Fruit fly (Drosophila melanogaster) whole organism, embryonic: ENCODE results near the gene aqz.

ENCODE experiments used
- Atf3 ChIP-seq: fragments of 200-800 bp; sonication (Bioruptor generic); optimal IDR thresholded peaks from 3 replicates; lab custom pipeline; 2016; ENCODE audit warnings: missing biosample characterization, missing genetic modification characterization
- BtbVII ChIP-seq: fragments of 200-800 bp; sonication (Bioruptor generic); optimal IDR thresholded peaks from 3 replicates; lab custom pipeline; 2017; ENCODE audit warnings: missing biosample characterization, mild to moderate bottlenecking, missing genetic modification characterization
- CG1024 ChIP-seq: fragments of 200-800 bp; sonication (Bioruptor generic); IDR thresholded peaks from 2 replicates; pipeline ENCODE4 v1.3.6; 2022; ENCODE audit warnings: missing biosample characterization, missing genetic modification characterization
- CG10321 ChIP-seq: fragments of 200-800 bp; sonication (Bioruptor generic); IDR thresholded peaks from 2 replicates; pipeline ENCODE4 v1.3.6; 2022; ENCODE audit warnings: missing biosample characterization, missing genetic modification characterization
- CG12391 ChIP-seq: fragments of 200-800 bp; sonication (Bioruptor generic); optimal IDR thresholded peaks from 3 replicates; lab custom pipeline; 2018; ENCODE audit warnings: missing biosample characterization, mild to moderate bottlenecking, missing genetic modification characterization, moderate library complexity
- CG12769 ChIP-seq: fragments of 200-800 bp; sonication (Bioruptor generic); optimal IDR thresholded peaks from 2 replicates; lab custom pipeline; 2019; ENCODE audit warnings: missing biosample characterization, mild to moderate bottlenecking, missing genetic modification characterization, moderate library complexity
- CG13296 ChIP-seq: fragments of 200-800 bp; sonication (Bioruptor generic); optimal IDR thresholded peaks from 3 replicates; lab custom pipeline; 2018; ENCODE audit warnings: missing biosample characterization, mild to moderate bottlenecking, missing genetic modification characterization
- CG13624 ChIP-seq: fragments of 200-800 bp; sonication (Bioruptor generic); optimal IDR thresholded peaks from 2 replicates; lab custom pipeline; 2016; ENCODE audit warnings: missing biosample characterization, missing genetic modification characterization
- CG15011 ChIP-seq: fragments of 200-800 bp; sonication (Bioruptor generic); optimal IDR thresholded peaks from 3 replicates; lab custom pipeline; 2018; ENCODE audit warnings: missing biosample characterization, mild to moderate bottlenecking, missing genetic modification characterization
- CG17359 ChIP-seq: fragments of 200-800 bp; sonication (Bioruptor generic); optimal IDR thresholded peaks from 3 replicates; lab custom pipeline; 2018; ENCODE audit warnings: missing biosample characterization, mild to moderate bottlenecking, missing genetic modification characterization, moderate library complexity
- CG17361 ChIP-seq: fragments of 200-800 bp; sonication (Bioruptor generic); IDR thresholded peaks from 3 replicates; pipeline ENCODE4 v1.3.6; 2022; ENCODE audit warnings: missing biosample characterization, missing genetic modification characterization
- CG18619 ChIP-seq: fragments of 200-800 bp; sonication (Bioruptor generic); optimal IDR thresholded peaks from 3 replicates; lab custom pipeline; 2017; ENCODE audit warnings: missing biosample characterization, mild to moderate bottlenecking, missing genetic modification characterization
- CG2129 ChIP-seq: fragments of 200-800 bp; sonication (Bioruptor generic); IDR thresholded peaks from 2 replicates; pipeline ENCODE4 v1.3.6; 2022; ENCODE audit warnings: missing biosample characterization, missing genetic modification characterization; ENCODE audit not compliant: partially characterized antibody
- CG2202 ChIP-seq: fragments of 200-800 bp; sonication (Bioruptor generic); optimal IDR thresholded peaks from 2 replicates; lab custom pipeline; 2018; ENCODE audit warnings: missing biosample characterization, mild to moderate bottlenecking, missing genetic modification characterization
- CG3163 ChIP-seq: fragments of 200-800 bp; sonication (Bioruptor generic); optimal IDR thresholded peaks from 3 replicates; lab custom pipeline; 2016; ENCODE audit warnings: missing biosample characterization, missing genetic modification characterization
- CG3281 ChIP-seq: fragments of 200-800 bp; sonication (Bioruptor generic); optimal IDR thresholded peaks from 3 replicates; lab custom pipeline; 2017; ENCODE audit warnings: missing biosample characterization, mild to moderate bottlenecking, missing genetic modification characterization
- CG4820 ChIP-seq: fragments of 200-800 bp; sonication (Bioruptor generic); optimal IDR thresholded peaks from 3 replicates; lab custom pipeline; 2016; ENCODE audit warnings: missing biosample characterization, missing genetic modification characterization
- CG6175 ChIP-seq: fragments of 200-800 bp; sonication (Bioruptor generic); IDR thresholded peaks from 3 replicates; pipeline ENCODE4 v1.3.6; 2022; ENCODE audit warnings: missing biosample characterization, missing genetic modification characterization
- CG7745 ChIP-seq: fragments of 200-800 bp; sonication (Bioruptor generic); optimal IDR thresholded peaks from 2 replicates; lab custom pipeline; 2018; ENCODE audit warnings: missing biosample characterization, mild to moderate bottlenecking, missing genetic modification characterization, moderate library complexity
- CG8388 ChIP-seq: fragments of 200-800 bp; sonication (Bioruptor generic); optimal IDR thresholded peaks from 2 replicates; lab custom pipeline; 2019; ENCODE audit warnings: missing biosample characterization, mild to moderate bottlenecking, missing genetic modification characterization, moderate library complexity
- CG9932 ChIP-seq: fragments of 200-800 bp; sonication (Bioruptor generic); IDR thresholded peaks from 2 replicates; pipeline ENCODE4 v1.3.6; 2022; ENCODE audit warnings: missing biosample characterization, missing genetic modification characterization
- Dip2 ChIP-seq: fragments of 200-800 bp; sonication (Bioruptor generic); IDR thresholded peaks from 2 replicates; pipeline ENCODE4 v1.3.6; 2022; ENCODE audit warnings: missing biosample characterization, missing genetic modification characterization
- Fer1 ChIP-seq: fragments of 200-800 bp; sonication (Bioruptor generic); optimal IDR thresholded peaks from 2 replicates; lab custom pipeline; 2017; ENCODE audit warnings: missing biosample characterization, mild to moderate bottlenecking, missing genetic modification characterization
- Fer2 ChIP-seq: fragments of 200-800 bp; sonication (Bioruptor generic); optimal IDR thresholded peaks from 2 replicates; lab custom pipeline; 2018; ENCODE audit warnings: missing biosample characterization, mild to moderate bottlenecking, missing genetic modification characterization, moderate library complexity
- Hmr ChIP-seq: fragments of 200-800 bp; sonication (Bioruptor generic); optimal IDR thresholded peaks from 3 replicates; lab custom pipeline; 2017; ENCODE audit warnings: mild to moderate bottlenecking, missing biosample characterization, missing genetic modification reagents, missing genetic modification characterization
- Hmx ChIP-seq: fragments of 200-800 bp; sonication (Bioruptor generic); optimal IDR thresholded peaks from 2 replicates; lab custom pipeline; 2016; ENCODE audit warnings: missing biosample characterization, missing genetic modification characterization
- Hr51 ChIP-seq, 2 experiments: fragments of 200-800 bp; sonication (Bioruptor generic); optimal IDR thresholded peaks; 2 replicates in 1 of 2; 3 replicates in 1 of 2; lab custom pipeline; 2016 to 2018; ENCODE audit warnings: missing biosample characterization in 2 of 2, missing genetic modification characterization in 2 of 2, mild to moderate bottlenecking in 1 of 2, moderate library complexity in 1 of 2
- NC2β ChIP-seq: fragments of 200-800 bp; sonication (Bioruptor generic); optimal IDR thresholded peaks from 2 replicates; lab custom pipeline; 2016; ENCODE audit warnings: missing biosample characterization, missing genetic modification characterization
- Nf-YB ChIP-seq: fragments of 200-800 bp; sonication (Bioruptor generic); optimal IDR thresholded peaks from 3 replicates; lab custom pipeline; 2019; ENCODE audit warnings: missing biosample characterization, mild to moderate bottlenecking, missing genetic modification characterization, moderate library complexity
- Nf-YC ChIP-seq: fragments of 200-800 bp; optimal IDR thresholded peaks from 3 replicates; lab custom pipeline; 2019; ENCODE audit warnings: missing biosample characterization, mild to moderate bottlenecking, missing genetic modification characterization, moderate library complexity
- Opbp ChIP-seq: fragments of 200-800 bp; sonication (Bioruptor generic); IDR thresholded peaks from 3 replicates; pipeline ENCODE4 v1.3.6; 2022; ENCODE audit warnings: missing biosample characterization, missing genetic modification characterization; ENCODE audit not compliant: partially characterized antibody
- Usf ChIP-seq: fragments of 200-800 bp; sonication (Bioruptor generic); optimal IDR thresholded peaks from 2 replicates; lab custom pipeline; 2017; ENCODE audit warnings: missing genotype, missing biosample characterization, missing genetic modification characterization
- Xbp1 ChIP-seq: fragments of 200-800 bp; sonication (Bioruptor generic); optimal IDR thresholded peaks from 3 replicates; lab custom pipeline; 2016; ENCODE audit warnings: missing biosample characterization, mild to moderate bottlenecking, missing genetic modification characterization
- bbx ChIP-seq: fragments of 200-800 bp; sonication (Bioruptor generic); IDR thresholded peaks from 2 replicates; pipeline ENCODE4 v1.3.6; 2022; ENCODE audit warnings: missing biosample characterization, missing genetic modification characterization; ENCODE audit not compliant: partially characterized antibody
- btn ChIP-seq: fragments of 200-800 bp; sonication (Bioruptor generic); optimal IDR thresholded peaks from 2 replicates; lab custom pipeline; 2016; ENCODE audit warnings: missing biosample characterization, missing genetic modification characterization
- caup ChIP-seq: fragments of 200-800 bp; sonication (Bioruptor generic); optimal IDR thresholded peaks from 3 replicates; lab custom pipeline; 2017; ENCODE audit warnings: missing biosample characterization, mild to moderate bottlenecking, missing genetic modification characterization, moderate library complexity; ENCODE audit not compliant: severe bottlenecking
- crol ChIP-seq: fragments of 200-800 bp; sonication (Bioruptor generic); IDR thresholded peaks from 2 replicates; pipeline ENCODE4 v1.3.6; 2022; ENCODE audit warnings: missing biosample characterization, missing genetic modification characterization
- crp ChIP-seq, 2 experiments: fragments of 200-800 bp; sonication (Bioruptor generic); optimal IDR thresholded peaks; 2 replicates in 1 of 2; 3 replicates in 1 of 2; lab custom pipeline; 2017; ENCODE audit warnings: missing biosample characterization in 2 of 2, missing genetic modification characterization in 2 of 2, mild to moderate bottlenecking in 1 of 2, moderate library complexity in 1 of 2
- dm ChIP-seq: fragments of 200-800 bp; sonication (Bioruptor generic); optimal IDR thresholded peaks from 3 replicates; lab custom pipeline; 2016; ENCODE audit warnings: missing biosample characterization, missing genetic modification characterization
- emc ChIP-seq: fragments of 200-800 bp; sonication (Bioruptor generic); optimal IDR thresholded peaks from 2 replicates; lab custom pipeline; 2016; ENCODE audit warnings: missing biosample characterization, missing genetic modification characterization
- fd64A ChIP-seq: fragments of 200-800 bp; sonication (Bioruptor generic); optimal IDR thresholded peaks from 3 replicates; lab custom pipeline; 2018; ENCODE audit warnings: missing biosample characterization, mild to moderate bottlenecking, missing genetic modification characterization
- luna ChIP-seq: fragments of 200-800 bp; sonication (Bioruptor generic); optimal IDR thresholded peaks from 2 replicates; lab custom pipeline; 2016; ENCODE audit warnings: missing biosample characterization, missing genetic modification characterization
- mam ChIP-seq: fragments of 200-800 bp; sonication (Bioruptor generic); optimal IDR thresholded peaks from 3 replicates; lab custom pipeline; 2016; ENCODE audit warnings: missing biosample characterization, missing genetic modification characterization
- org-1 ChIP-seq: fragments of 200-800 bp; sonication (Bioruptor generic); optimal IDR thresholded peaks from 2 replicates; lab custom pipeline; 2017; ENCODE audit warnings: missing biosample characterization, missing genetic modification characterization
- pho ChIP-seq: fragments of 200-800 bp; sonication (Bioruptor generic); optimal IDR thresholded peaks from 2 replicates; lab custom pipeline; 2016; ENCODE audit warnings: missing biosample characterization, missing genetic modification characterization
- psq ChIP-seq: fragments of 200-800 bp; sonication (Bioruptor generic); optimal IDR thresholded peaks from 2 replicates; lab custom pipeline; 2017; ENCODE audit warnings: missing biosample characterization, missing genetic modification characterization
- stc ChIP-seq: fragments of 200-800 bp; sonication (Bioruptor generic); IDR thresholded peaks from 2 replicates; pipeline ENCODE4 v1.3.6; 2022; ENCODE audit warnings: missing biosample characterization, missing genetic modification characterization
- tup ChIP-seq: fragments of 200-800 bp; sonication (Bioruptor generic); optimal IDR thresholded peaks from 2 replicates; lab custom pipeline; 2016; ENCODE audit warnings: missing biosample characterization, mild to moderate bottlenecking, missing genetic modification characterization, moderate library complexity
- wek ChIP-seq: fragments of 200-800 bp; sonication (Bioruptor generic); optimal IDR thresholded peaks from 3 replicates; lab custom pipeline; 2018; ENCODE audit warnings: missing biosample characterization, mild to moderate bottlenecking, missing genetic modification characterization, moderate library complexity
- zf30C ChIP-seq: fragments of 200-800 bp; sonication (Bioruptor generic); optimal IDR thresholded peaks from 3 replicates; lab custom pipeline; 2018; ENCODE audit warnings: missing biosample characterization, mild to moderate bottlenecking, missing genetic modification characterization
- zfh2 ChIP-seq: fragments of 200-800 bp; sonication (Bioruptor generic); optimal IDR thresholded peaks from 2 replicates; lab custom pipeline; 2016; ENCODE audit warnings: missing biosample characterization, missing genetic modification characterization

The aqz gene

dm6 chr3R:8808518-8808921 is 12.0 kb downstream of the aqz start (continued):
- TF ChIP-seq CG9932 (GFP tag; lab: Robert Waterston, UW) (no peak), Dip2 (GFP tag; lab: Robert Waterston, UW) (no peak), Nf-YB (peak; percentile 72), CG3281 (GFP tag; lab: Kevin White, UChicago) (no peak), tup (peak; percentile 18), crol (GFP tag; lab: Robert Waterston, UW) (no peak), CG10321 (no peak), zf30C (GFP tag; lab: Kevin White, UChicago) (peak; percentile 100), Opbp (GFP tag; lab: Robert Waterston, UW) (no peak), CG3163 (no peak), Hmr (GFP tag; lab: Kevin White, UChicago) (peak; percentile 21), zfh2 (GFP tag; lab: Kevin White, UChicago) (no peak), CG1024 (GFP tag; lab: Robert Waterston, UW) (no peak), Usf (peak; percentile 77), emc (GFP tag; lab: Kevin White, UChicago) (no peak), dm (GFP tag; lab: Kevin White, UChicago) (no peak), caup (GFP tag; lab: Kevin White, UChicago) (no peak), CG8388 (GFP tag; lab: Kevin White, UChicago) (peak; percentile 82), CG7745 (tag; lab: Kevin White, UChicago) (peak; percentile 66), CG13296 (GFP tag; lab: Kevin White, UChicago) (no peak), CG18619 (peak; percentile 63), CG12769 (tag; lab: Kevin White, UChicago) (no peak), org-1 (GFP tag; lab: Kevin White, UChicago) (peak; percentile 51), stc (no peak), CG6175 (GFP tag; lab: Robert Waterston, UW) (no peak), CG17361 (peak; percentile 90), crp (GFP tag; optimal IDR thresholded peaks at IDR 0.05; lab: Kevin White, UChicago) (peak; percentile 6 to 26), CG2202 (tag; lab: Kevin White, UChicago) (peak; percentile 73), pho (GFP tag; lab: Kevin White, UChicago) (no peak), fd64A (GFP tag; lab: Kevin White, UChicago) (no peak), Xbp1 (GFP tag; lab: Kevin White, UChicago) (peak; percentile 71), CG15011 (no peak), CG12391 (tag; lab: Kevin White, UChicago) (peak; percentile 90), psq (GFP tag; lab: Kevin White, UChicago) (no peak), NC2β (GFP tag; lab: Kevin White, UChicago) (peak; percentile 68), Atf3 (peak; percentile 60), CG2129 (GFP tag; lab: Robert Waterston, UW) (no peak), mam (GFP tag; lab: Kevin White, UChicago) (peak; percentile 11), bbx (GFP tag; lab: Robert Waterston, UW) (no peak), CG13624 (GFP tag; lab: Kevin White, UChicago) (peak; percentile 20), Fer1 (GFP tag; lab: Kevin White, UChicago) (peak; percentile 9), Hr51 (GFP tag; optimal IDR thresholded peaks at IDR 0.05; lab: Kevin White, UChicago) (peak in 1 of 2 experiments; percentile 55), CG4820 (GFP tag; lab: Kevin White, UChicago) (peak; percentile 73), Hmx (GFP tag; lab: Kevin White, UChicago) (peak; percentile 11), CG17359 (peak; percentile 66), Fer2 (tag; lab: Kevin White, UChicago) (no peak), BtbVII (GFP tag; lab: Kevin White, UChicago) (no peak), Nf-YC (tag; lab: Kevin White, UChicago) (no peak), wek (GFP tag; lab: Kevin White, UChicago) (no peak), luna (GFP tag; lab: Kevin White, UChicago) (no peak), btn (GFP tag; lab: Kevin White, UChicago) (peak; percentile 8)
